Fruit fly (Drosophila melanogaster): ENCODE results near the gene CG14089.

Gene CG14089

DNA sequence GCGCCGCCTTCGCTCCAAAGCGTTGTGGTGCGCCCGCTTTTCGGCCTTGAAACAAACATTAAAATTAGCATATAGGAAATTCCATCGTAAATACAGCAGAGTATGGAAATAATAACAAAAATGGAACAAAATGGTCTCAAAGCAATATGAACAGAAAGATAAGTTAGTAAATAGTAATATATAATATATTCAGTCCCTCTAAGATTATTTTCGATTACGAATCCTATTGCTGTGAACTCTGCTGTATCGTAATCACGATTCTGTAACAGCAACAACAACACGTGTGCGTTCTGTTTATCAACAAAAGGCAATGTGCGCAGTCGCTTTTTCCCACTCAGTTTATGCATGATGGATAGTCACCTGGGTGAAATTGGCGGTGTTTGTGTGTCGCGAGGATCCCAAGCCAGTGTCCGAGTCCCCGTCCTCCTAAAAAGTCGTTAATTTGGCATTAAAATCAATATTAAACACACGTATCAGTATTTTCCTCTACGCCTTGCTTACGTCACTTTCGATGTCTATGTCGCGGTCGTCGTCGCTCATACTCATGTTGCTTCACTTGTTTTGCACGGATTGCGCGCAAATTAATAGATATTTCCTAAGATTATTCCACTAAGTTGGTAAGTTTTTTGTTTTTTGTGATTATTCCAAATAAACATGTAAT, 17.0 kb downstream of the CG14089 start, which contains the start of the genes CG42374 and Mettl5 (continued):
- no peak for TF ChIP-seq CG15479 (GFP tag; optimal IDR thresholded peaks at IDR 0.05)
- peak; percentile 34 for TF ChIP-seq CG30403 (GFP tag; optimal IDR thresholded peaks at IDR 0.05)
- peak; percentile 2 for TF ChIP-seq CrebB (tag; optimal IDR thresholded peaks at IDR 0.05)
- TF ChIP-seq CG6791 (GFP tag; IDR thresholded peaks at IDR 0.05; ENCODE audit: partially characterized antibody) = no peak
- peak; percentile 31 for TF ChIP-seq CG12659 (GFP tag; optimal IDR thresholded peaks at IDR 0.05)
- TF ChIP-seq ab (GFP tag; optimal IDR thresholded peaks at IDR 0.05) = no peak
- TF ChIP-seq CG2202 (tag; optimal IDR thresholded peaks at IDR 0.05) = no peak
- no peak for TF ChIP-seq HLHmδ (GFP tag; optimal IDR thresholded peaks at IDR 0.05)
- peak; percentile 60; the same call in 1 of the 2 replicates for TF ChIP-seq Awh (GFP tag; IDR thresholded peaks at IDR 0.05)
- TF ChIP-seq CG42726 (GFP tag; IDR thresholded peaks at IDR 0.05; ENCODE audit: partially characterized antibody) = no peak
- TF ChIP-seq tgo (GFP tag; IDR thresholded peaks at IDR 0.05) = peak; percentile 48; the same call in 1 of the 3 replicates
- peak; percentile 72 for TF ChIP-seq Med (GFP tag)
- no peak for TF ChIP-seq maf-S (GFP tag; optimal IDR thresholded peaks at IDR 0.05)
- no peak for TF ChIP-seq CG7271 (tag; optimal IDR thresholded peaks at IDR 0.05)
- no peak for TF ChIP-seq CG32767 (GFP tag; IDR thresholded peaks at IDR 0.05)
- no peak for TF ChIP-seq knrl (GFP tag; IDR thresholded peaks at IDR 0.05; ENCODE audit: partially characterized antibody)
- TF ChIP-seq D19A (tag; optimal IDR thresholded peaks at IDR 0.05) = peak; percentile 32
- no peak for TF ChIP-seq CG14965 (GFP tag; optimal IDR thresholded peaks at IDR 0.05; ENCODE audit: borderline replicate concordance)
- peak; percentile 25 for TF ChIP-seq MESR4 (GFP tag; optimal IDR thresholded peaks at IDR 0.05)
- TF ChIP-seq Oli (tag; optimal IDR thresholded peaks at IDR 0.05) = peak; percentile 52
- peak; percentile 27 for TF ChIP-seq sd (tag; optimal IDR thresholded peaks at IDR 0.05)
- TF ChIP-seq CG14441 (GFP tag; IDR thresholded peaks at IDR 0.05) = peak; percentile 47; the same call in 1 of the 2 replicates
- TF ChIP-seq scrt (GFP tag; optimal IDR thresholded peaks at IDR 0.05) = peak; percentile 38
- no peak for TF ChIP-seq Hr78 (GFP tag; optimal IDR thresholded peaks at IDR 0.05)
- TF ChIP-seq CG13424 (tag; optimal IDR thresholded peaks at IDR 0.05) = peak; percentile 9
- TF ChIP-seq Fer1 (GFP tag; optimal IDR thresholded peaks at IDR 0.05) = peak; percentile 57
- no peak for TF ChIP-seq fd102C (GFP tag; optimal IDR thresholded peaks at IDR 0.05)
- TF ChIP-seq tna (GFP tag; IDR thresholded peaks at IDR 0.05; ENCODE audit: partially characterized antibody) = no peak
- TF ChIP-seq emc (GFP tag; optimal IDR thresholded peaks at IDR 0.05) = no peak
- no peak for TF ChIP-seq CG2129 (GFP tag; IDR thresholded peaks at IDR 0.05; ENCODE audit: partially characterized antibody)
- no peak for TF ChIP-seq hbn (GFP tag; IDR thresholded peaks at IDR 0.05; ENCODE audit: partially characterized antibody)
- peak; percentile 43 for TF ChIP-seq CG15269 (tag; optimal IDR thresholded peaks at IDR 0.05)
- no peak for TF ChIP-seq CG1792 (GFP tag; optimal IDR thresholded peaks at IDR 0.05)
- no peak for TF ChIP-seq CG16863 (GFP tag; optimal IDR thresholded peaks at IDR 0.05)
- no peak for TF ChIP-seq ATbp (GFP tag; optimal IDR thresholded peaks at IDR 0.05)
- peak; percentile 29; the same call in 2 of the 3 replicates for TF ChIP-seq row (GFP tag; IDR thresholded peaks at IDR 0.05)
- 0 out of 3 replicates have a peak, but pooled peaks have one; percentile 50 for TF ChIP-seq ase (GFP tag; IDR thresholded peaks at IDR 0.05)
- TF ChIP-seq Gsc (GFP tag; IDR thresholded peaks at IDR 0.05) = no peak
- no peak for TF ChIP-seq luna (GFP tag; optimal IDR thresholded peaks at IDR 0.05)
- no peak for TF ChIP-seq ssp (GFP tag; IDR thresholded peaks at IDR 0.05)
- TF ChIP-seq CG30020 (tag; optimal IDR thresholded peaks at IDR 0.05) = no peak
- TF ChIP-seq Doc2 (GFP tag; IDR thresholded peaks at IDR 0.05) = no peak
- no peak for TF ChIP-seq CG15011 (GFP tag; optimal IDR thresholded peaks at IDR 0.05)
- no peak for TF ChIP-seq CG6654 (GFP tag; optimal IDR thresholded peaks at IDR 0.05)
- no peak for TF ChIP-seq bowl (GFP tag; IDR thresholded peaks at IDR 0.05)
- TF ChIP-seq CG8924 (tag; optimal IDR thresholded peaks at IDR 0.05) = no peak
- TF ChIP-seq CG10431 (GFP tag; optimal IDR thresholded peaks at IDR 0.05) = no peak
- no peak for TF ChIP-seq pfk (GFP tag; optimal IDR thresholded peaks at IDR 0.05)
- TF ChIP-seq Sin3A (optimal IDR thresholded peaks at IDR 0.05) = no peak
